Worm (Caenorhabditis elegans) whole organism, L4 larva: Measurements from ENCODE around the gene T14G8.2.

Experiments
- F26F4.8 ChIP-seq: fragments of 200-800 bp; sonication (Bioruptor generic); conservative IDR thresholded peaks from 2 replicates; pipeline ENCODE4 v1.3.6; 2022; ENCODE audit warnings: missing genetic modification characterization, missing compliant biosample characterization
- F44E2.7 ChIP-seq: fragments of 200-800 bp; sonication (Bioruptor generic); IDR thresholded peaks from 2 replicates; pipeline ENCODE4 v2.1.2; 2022; ENCODE audit warnings: missing genetic modification characterization, missing compliant biosample characterization
- T20F7.1 ChIP-seq: fragments of 200-800 bp; sonication (Bioruptor generic); optimal IDR thresholded peaks from 2 replicates; lab custom pipeline; 2018; ENCODE audit warnings: mild to moderate bottlenecking, missing genetic modification characterization, missing compliant biosample characterization
- T26A8.4 ChIP-seq: fragments of 200-800 bp; sonication (Bioruptor generic); IDR thresholded peaks from 2 replicates; pipeline ENCODE4 v1.3.6; 2022; ENCODE audit warnings: missing genetic modification characterization, missing compliant biosample characterization
- ZK337.2 ChIP-seq: fragments of 200-800 bp; sonication (Bioruptor generic); IDR thresholded peaks from 2 replicates; pipeline ENCODE4 v1.3.6; 2022; ENCODE audit warnings: missing genetic modification reagents, missing genetic modification characterization, missing compliant biosample characterization
- aha-1 ChIP-seq: fragments of 150-350 bp; peaks from one replicate; lab custom pipeline; 2014; ENCODE audit warnings: missing biosample characterization, missing genetic modification characterization
- aly-2 ChIP-seq: sonication (generic microtip); optimal IDR thresholded peaks from 2 replicates; lab custom pipeline; 2018; ENCODE audit warnings: missing biosample characterization, missing genetic modification characterization
- ceh-20 ChIP-seq: fragments of 200-800 bp; sonication (Bioruptor generic); IDR thresholded peaks from 2 replicates; pipeline ENCODE4 v1.3.6; 2022; ENCODE audit warnings: missing genetic modification reagents, missing genetic modification characterization, missing compliant biosample characterization
- ceh-44 ChIP-seq: fragments of 200-800 bp; sonication (Bioruptor generic); IDR thresholded peaks from 2 replicates; pipeline ENCODE4 v1.3.6; 2022; ENCODE audit warnings: missing genetic modification reagents, missing genetic modification characterization, missing compliant biosample characterization
- cey-2 ChIP-seq: sonication (generic microtip); optimal IDR thresholded peaks from 3 replicates; lab custom pipeline; 2017; ENCODE audit warnings: missing genetic modification characterization, mild to moderate bottlenecking, missing compliant biosample characterization, antibody characterized with exemption, borderline replicate concordance; ENCODE audit not compliant: insufficient read depth
- daf-16 ChIP-seq, 3 experiments: sonication (generic microtip); optimal IDR thresholded peaks; 2 replicates each; lab custom pipeline; 2016 to 2017; ENCODE audit warnings: missing genetic modification characterization in 3 of 3, missing genetic modification reagents in 3 of 3, mild to moderate bottlenecking in 2 of 3, missing compliant biosample characterization in 2 of 3, missing biosample characterization in 1 of 3, moderate library complexity in 1 of 3
- daf-19 ChIP-seq: fragments of 200-800 bp; sonication (Bioruptor generic); conservative IDR thresholded peaks from 2 replicates; pipeline ENCODE4 v1.3.6; 2022; ENCODE audit warnings: missing genetic modification characterization, missing compliant biosample characterization
- dmd-6 ChIP-seq: fragments of 200-800 bp; sonication (Bioruptor generic); IDR thresholded peaks from 2 replicates; pipeline ENCODE4 v1.3.6; 2022; ENCODE audit warnings: missing genetic modification reagents, missing genetic modification characterization, missing compliant biosample characterization
- dmd-8 ChIP-seq: fragments of 200-800 bp; sonication (Bioruptor generic); IDR thresholded peaks from 2 replicates; pipeline ENCODE4 v1.3.6; 2022; ENCODE audit warnings: missing genetic modification characterization, missing compliant biosample characterization
- dmd-9 ChIP-seq: fragments of 200-800 bp; sonication (Bioruptor generic); IDR thresholded peaks from 2 replicates; pipeline ENCODE4 v1.3.6; 2022; ENCODE audit warnings: missing genetic modification reagents, missing genetic modification characterization, missing compliant biosample characterization
- dpl-1 ChIP-seq: fragments of 150-350 bp; optimal IDR thresholded peaks from 2 replicates; lab custom pipeline; 2014; ENCODE audit warnings: missing biosample characterization, missing genetic modification reagents, missing genetic modification characterization
- egl-27 ChIP-seq: sonication (generic microtip); optimal IDR thresholded peaks from 3 replicates; lab custom pipeline; 2017; ENCODE audit warnings: missing biosample characterization, missing genetic modification reagents, missing genetic modification characterization
- egl-43 ChIP-seq: fragments of 200-800 bp; sonication (Bioruptor generic); IDR thresholded peaks from 2 replicates; pipeline ENCODE4 v1.3.6; 2022; ENCODE audit warnings: missing genetic modification reagents, missing genetic modification characterization, missing compliant biosample characterization
- fkh-10 ChIP-seq: fragments of 150-350 bp; optimal IDR thresholded peaks from 2 replicates; lab custom pipeline; 2014; ENCODE audit warnings: missing biosample characterization, missing genetic modification reagents, missing genetic modification characterization
- hlh-30 ChIP-seq: sonication (generic microtip); optimal IDR thresholded peaks from 2 replicates; lab custom pipeline; 2017; ENCODE audit warnings: antibody characterized with exemption, mild to moderate bottlenecking, missing genetic modification characterization, missing compliant biosample characterization; ENCODE audit not compliant: insufficient read depth
- lin-13 ChIP-seq: fragments of 150-350 bp; optimal IDR thresholded peaks from 2 replicates; lab custom pipeline; 2014; ENCODE audit warnings: missing biosample characterization, missing genetic modification reagents, missing genetic modification characterization
- lin-29 ChIP-seq: fragments of 200-800 bp; sonication (Bioruptor generic); IDR thresholded peaks from 2 replicates; pipeline ENCODE4 v1.3.6; 2022; ENCODE audit warnings: missing genetic modification reagents, missing genetic modification characterization, missing compliant biosample characterization
- lin-39 ChIP-seq: fragments of 150-350 bp; optimal IDR thresholded peaks from 2 replicates; lab custom pipeline; 2014; ENCODE audit warnings: missing biosample characterization, missing genetic modification reagents, missing genetic modification characterization
- mes-2 ChIP-seq: sonication (generic microtip); optimal IDR thresholded peaks from 2 replicates; lab custom pipeline; 2016; ENCODE audit warnings: missing genotype, mild to moderate bottlenecking, missing genetic modification characterization, missing compliant biosample characterization; ENCODE audit not compliant: poor library complexity, severe bottlenecking
- nhr-10 ChIP-seq: fragments of 150-350 bp; optimal IDR thresholded peaks from 2 replicates; lab custom pipeline; 2014; ENCODE audit warnings: missing biosample characterization, missing genetic modification characterization
- nhr-28 ChIP-seq: fragments of 150-350 bp; optimal IDR thresholded peaks from 2 replicates; lab custom pipeline; 2014; ENCODE audit warnings: missing biosample characterization, missing genetic modification characterization
- nhr-42 ChIP-seq: fragments of 200-800 bp; sonication (Bioruptor generic); IDR thresholded peaks from 2 replicates; pipeline ENCODE4 v1.3.6; 2022; ENCODE audit warnings: missing genetic modification characterization, missing compliant biosample characterization
- nhr-76 ChIP-seq: fragments of 150-350 bp; optimal IDR thresholded peaks from 2 replicates; lab custom pipeline; 2014; ENCODE audit warnings: missing biosample characterization, missing genetic modification characterization
- pha-4 ChIP-seq, 2 experiments: fragments of 150-350 bp in 1 of 2; fragments of 200-800 bp in 1 of 2; sonication (Bioruptor generic) in 1 of 2; IDR thresholded peaks in 1 of 2; optimal IDR thresholded peaks in 1 of 2; 2 replicates each; pipeline versions ENCODE4 v1.3.6 to Lab custom; 2014 to 2022; ENCODE audit warnings: missing genetic modification characterization in 2 of 2, missing genetic modification reagents in 2 of 2, missing biosample characterization in 1 of 2, missing compliant biosample characterization in 1 of 2
- php-3 ChIP-seq: fragments of 200-800 bp; sonication (Bioruptor generic); IDR thresholded peaks from 2 replicates; pipeline ENCODE4 v1.3.6; 2022; ENCODE audit warnings: missing genetic modification reagents, missing genetic modification characterization, missing compliant biosample characterization
- pqm-1 ChIP-seq: sonication (generic microtip); optimal IDR thresholded peaks from 2 replicates; lab custom pipeline; 2017; ENCODE audit warnings: missing biosample characterization, missing genetic modification characterization
- rbr-2 ChIP-seq: sonication (generic microtip); optimal IDR thresholded peaks from 2 replicates; lab custom pipeline; 2016; ENCODE audit warnings: missing genotype, missing genetic modification characterization, missing compliant biosample characterization
- set-16 ChIP-seq: fragments of 200-800 bp; sonication (Bioruptor generic); IDR thresholded peaks from 2 replicates; pipeline ENCODE4 v1.3.6; 2022; ENCODE audit warnings: missing genetic modification reagents, missing genetic modification characterization, missing compliant biosample characterization
- spr-1 ChIP-seq: sonication (generic microtip); optimal IDR thresholded peaks from 2 replicates; lab custom pipeline; 2016; ENCODE audit warnings: mild to moderate bottlenecking, missing genetic modification characterization, missing compliant biosample characterization
- tag-97 ChIP-seq: fragments of 200-800 bp; sonication (Bioruptor generic); IDR thresholded peaks from 2 replicates; pipeline ENCODE4 v1.3.6; 2022; ENCODE audit warnings: missing genetic modification characterization, missing compliant biosample characterization
- unc-130 ChIP-seq: sonication (generic microtip); optimal IDR thresholded peaks from 2 replicates; lab custom pipeline; 2016; ENCODE audit warnings: missing genetic modification reagents, missing genetic modification characterization, missing compliant biosample characterization
- unc-39 ChIP-seq: sonication (generic microtip); optimal IDR thresholded peaks from 2 replicates; lab custom pipeline; 2017; ENCODE audit warnings: missing biosample characterization, missing genetic modification characterization
- unc-62 ChIP-seq, 3 experiments: fragments of 150-350 bp in 1 of 3; sonication (generic microtip); optimal IDR thresholded peaks in 2 of 3; peaks in 1 of 3; 1 replicate in 1 of 3; 2 replicates in 2 of 3; lab custom pipeline; 2014 to 2017; ENCODE audit warnings: missing biosample characterization in 3 of 3, missing genetic modification characterization in 3 of 3, missing genetic modification reagents in 3 of 3, missing genotype in 1 of 3
- zip-11 ChIP-seq: fragments of 200-800 bp; sonication (Bioruptor generic); IDR thresholded peaks from 2 replicates; pipeline ENCODE4 v1.3.6; 2022; ENCODE audit warnings: missing genetic modification characterization, missing compliant biosample characterization
- zip-2 ChIP-seq: fragments of 150-350 bp; optimal IDR thresholded peaks from 2 replicates; lab custom pipeline; 2014; ENCODE audit warnings: missing biosample characterization, missing genetic modification characterization
- ztf-11 ChIP-seq: fragments of 150-350 bp; optimal IDR thresholded peaks from 2 replicates; lab custom pipeline; 2014; ENCODE audit warnings: missing biosample characterization, missing genetic modification characterization

T14G8.2 gene

DNA sequence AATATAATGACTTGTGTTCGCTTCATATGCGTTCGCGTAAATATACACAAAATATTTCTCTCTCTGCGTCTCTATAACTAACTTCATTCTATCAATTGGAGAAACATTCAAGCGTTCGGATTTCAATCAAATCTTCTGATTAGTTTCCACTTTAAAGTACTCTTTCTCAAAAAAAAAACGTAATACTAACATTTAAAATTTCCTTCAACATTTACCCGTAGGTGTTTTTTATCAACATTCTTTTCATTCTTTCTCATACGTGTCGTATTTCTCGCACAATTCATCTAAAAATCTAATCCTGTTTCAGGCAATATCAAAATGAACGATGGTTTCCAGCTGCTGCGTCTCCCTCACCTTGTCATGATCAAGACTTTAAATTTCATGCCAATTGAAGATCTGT lies at the start of gene T14G8.2:
TSS of gene T14G8.2 (plus strand) at position 301 of the 400 bp plus-strand sequence.
- TF ChIP-seq egl-27 (tag; lab: Kevin White, UChicago) (no peak), fkh-10 (GFP tag; lab: Kevin White, UChicago) (no peak)

DNA sequence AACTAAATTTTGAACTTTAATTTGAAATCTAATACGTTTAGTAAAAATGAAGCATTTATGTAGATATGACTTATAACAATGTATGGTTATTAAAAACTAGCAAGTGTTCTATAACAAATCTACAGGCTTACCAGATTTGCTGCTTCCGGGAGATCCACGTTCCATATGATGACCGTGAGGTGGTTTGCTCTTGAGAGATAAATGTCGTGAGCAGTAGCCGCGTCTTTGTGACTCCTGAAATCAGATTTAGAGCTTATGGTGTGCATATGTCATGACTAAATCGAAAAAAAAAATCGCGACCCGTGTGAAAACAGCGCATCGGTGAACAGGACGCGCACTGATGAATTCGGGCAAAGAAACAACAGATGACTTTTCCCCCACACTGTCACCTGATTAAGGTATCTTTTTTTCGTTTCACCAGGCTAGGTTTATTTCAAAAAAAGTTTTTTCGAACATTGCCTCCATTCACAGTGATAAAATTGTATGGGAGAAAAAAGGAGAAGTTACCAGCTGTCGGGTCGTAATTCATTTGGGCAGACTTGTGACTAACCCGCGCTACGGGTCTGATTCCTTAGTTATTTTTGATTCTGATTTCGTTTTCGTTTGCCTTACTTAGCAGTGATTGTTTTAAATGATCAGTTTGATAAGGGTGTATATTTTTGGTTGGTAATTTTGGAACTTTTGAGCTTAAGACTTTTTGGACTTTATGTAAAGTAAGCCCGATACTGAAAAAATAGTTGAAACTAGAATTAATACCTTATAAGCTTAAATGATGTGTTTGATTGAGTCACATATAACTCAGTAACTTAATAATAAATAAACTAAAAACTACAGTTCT lies 49.5 kb upstream of the T14G8.2 start, which contains the start of gene nhr-27:
TSS of gene nhr-27 (minus strand) at position 234 of the 838 bp plus-strand sequence.
- TF ChIP-seq aha-1 (tag; lab: Kevin White, UChicago) (peak; percentile 71), unc-39 (tag; lab: Kevin White, UChicago) (no peak), rbr-2 (no peak), unc-62 (GFP tag; optimal IDR thresholded peaks at IDR 0.05 in 1 of 2; lab: Kevin White, UChicago) (peak in 1 of 2 experiments; percentile 91), unc-62 (tag; optimal IDR thresholded peaks at IDR 0.05; lab: Kevin White, UChicago) (no peak), tag-97 (GFP tag; lab: Robert Waterston, UW) (no peak), pha-4 (GFP tag; IDR thresholded peaks at IDR 0.05; lab: Robert Waterston, UW) (no peak), pha-4 (tag; optimal IDR thresholded peaks at IDR 0.05; lab: Kevin White, UChicago) (no peak), T20F7.1 (no peak), hlh-30 (tag; lab: Kevin White, UChicago) (peak; percentile 19), dpl-1 (GFP tag; lab: Kevin White, UChicago) (no peak), dmd-6 (GFP tag; lab: Robert Waterston, UW) (peak; percentile 27)

DNA sequence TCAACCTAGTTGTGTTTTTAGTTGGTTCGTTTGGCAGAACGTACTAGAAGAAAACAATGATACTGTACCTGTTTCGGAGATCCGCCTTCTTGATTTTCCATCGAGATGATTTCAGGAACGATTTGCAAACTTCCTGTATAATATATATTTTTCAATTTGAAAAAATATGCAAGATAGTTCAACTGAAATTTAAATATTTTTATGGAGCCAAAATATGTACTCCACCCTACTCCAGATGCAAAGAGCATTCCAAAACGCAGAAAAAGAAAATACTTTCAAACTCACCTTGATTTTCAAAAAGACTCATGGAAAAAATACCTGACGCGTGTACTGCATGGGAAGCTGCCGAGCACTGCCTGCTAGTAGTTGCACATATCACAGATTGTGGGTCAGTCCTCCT lies 44.3 kb upstream of the T14G8.2 start, which contains the start of gene gei-3:
TSS of gene gei-3 (minus strand) at position 101 of the 400 bp plus-strand sequence.
- TF ChIP-seq lin-29 (GFP tag; lab: Robert Waterston, UW), result no peak
- no peak for TF ChIP-seq zip-11 (GFP tag; lab: Robert Waterston, UW)
- TF ChIP-seq ztf-11, result no peak
- no peak for TF ChIP-seq aly-2
- no peak for TF ChIP-seq spr-1 (tag; lab: Kevin White, UChicago)
- no peak for TF ChIP-seq dmd-8 (GFP tag; lab: Robert Waterston, UW)
- no peak for TF ChIP-seq daf-19 (GFP tag; lab: Robert Waterston, UW)
- no peak for TF ChIP-seq dmd-9
- no peak for TF ChIP-seq F44E2.7 (GFP tag; lab: Robert Waterston, UW)
- no peak for TF ChIP-seq ceh-44 (GFP tag; lab: Robert Waterston, UW)
- no peak for TF ChIP-seq unc-130 (GFP tag; lab: Kevin White, UChicago)
- no peak for TF ChIP-seq ceh-20 (GFP tag; lab: Robert Waterston, UW)

DNA sequence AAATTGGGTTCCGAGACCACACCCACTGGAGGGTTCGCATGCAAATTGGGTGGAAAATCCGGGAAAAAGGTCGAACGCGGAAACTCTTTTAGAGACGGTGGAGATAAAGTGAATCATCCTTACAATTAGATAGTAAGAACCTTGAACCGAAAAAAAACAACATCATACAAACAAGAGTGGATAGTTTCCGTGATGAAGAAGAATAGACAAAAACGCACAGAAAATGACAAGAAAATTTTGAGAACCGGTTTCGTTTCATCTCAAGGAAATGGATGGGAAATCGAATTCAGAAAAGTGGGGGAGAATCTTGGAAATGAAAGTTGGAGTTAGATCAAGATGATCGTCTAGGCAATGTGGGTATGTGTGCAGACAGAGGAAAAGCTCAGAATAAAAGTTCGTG lies 42.4 kb upstream of the T14G8.2 start:
- TF ChIP-seq set-16 (GFP tag; lab: Robert Waterston, UW) (no peak), aha-1 (tag; lab: Kevin White, UChicago) (peak; percentile 23)

DNA sequence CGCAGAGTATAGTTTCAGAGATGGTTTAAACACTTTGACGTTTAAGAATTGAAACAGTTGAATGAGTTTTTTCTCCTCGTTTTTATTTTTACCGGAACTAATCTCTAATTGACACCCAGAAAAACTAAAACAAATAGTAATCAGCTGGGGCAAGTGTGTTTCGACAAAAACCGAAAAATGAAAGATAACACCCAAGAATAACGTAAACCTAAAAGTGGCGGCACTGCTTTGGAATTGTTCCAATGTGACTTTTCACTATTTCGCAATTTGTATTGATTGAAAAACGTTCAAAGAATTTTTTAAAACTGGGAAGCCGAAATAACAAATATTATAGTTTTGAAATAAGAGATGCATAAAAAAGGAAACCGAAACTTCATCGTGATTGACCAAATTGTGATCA lies 39.0 kb upstream of the T14G8.2 start:
- TF ChIP-seq nhr-76 (tag; lab: Kevin White, UChicago), result no peak
- TF ChIP-seq F44E2.7 (GFP tag; lab: Robert Waterston, UW), result no peak
- TF ChIP-seq mes-2 (tag; lab: Kevin White, UChicago), result no peak
- TF ChIP-seq F26F4.8 (GFP tag; lab: Robert Waterston, UW), result no peak
- no peak for TF ChIP-seq daf-19 (GFP tag; lab: Robert Waterston, UW)
- TF ChIP-seq dmd-6 (GFP tag; lab: Robert Waterston, UW), result peak; percentile 20; the same call in 1 of the 2 replicates
- no peak for TF ChIP-seq ztf-11
- no peak for TF ChIP-seq cey-2
- peak; percentile 33 for TF ChIP-seq nhr-28 (tag; lab: Kevin White, UChicago)
- TF ChIP-seq nhr-42 (GFP tag; lab: Robert Waterston, UW), result no peak
- TF ChIP-seq lin-13 (GFP tag; lab: Kevin White, UChicago), result no peak
- TF ChIP-seq egl-43, result no peak
- no peak for TF ChIP-seq php-3 (GFP tag; lab: Robert Waterston, UW)
- TF ChIP-seq zip-2 (tag; lab: Kevin White, UChicago), result no peak
- TF ChIP-seq daf-16 (GFP tag; optimal IDR thresholded peaks at IDR 0.05; lab: Kevin White, UChicago), result no peak
- TF ChIP-seq daf-16 (tag; optimal IDR thresholded peaks at IDR 0.05; lab: Kevin White, UChicago), result peak; percentile 74
- no peak for TF ChIP-seq lin-39 (tag; lab: Kevin White, UChicago)
- TF ChIP-seq T26A8.4 (GFP tag; lab: Robert Waterston, UW), result no peak
- TF ChIP-seq ZK337.2 (GFP tag; lab: Robert Waterston, UW), result no peak
- TF ChIP-seq nhr-10 (tag; lab: Kevin White, UChicago), result no peak
- peak; percentile 24 for TF ChIP-seq pqm-1 (tag; lab: Kevin White, UChicago)
